Worm (Caenorhabditis elegans) whole organism, L1 larva: ENCODE measurements around the gene pig-1.

Experiments used
- ama-1 ChIP-seq: fragments of 150-350 bp; optimal IDR thresholded peaks from 2 replicates; lab custom pipeline; 2014
- blmp-1 ChIP-seq: fragments of 150-350 bp; optimal IDR thresholded peaks from 2 replicates; lab custom pipeline; 2014; ENCODE audit warnings: missing biosample characterization, missing genetic modification characterization
- ceh-82 ChIP-seq, 3 experiments: fragments of 150-350 bp in 1 of 3; sonication (generic microtip) in 2 of 3; optimal IDR thresholded peaks; 2 replicates each; lab custom pipeline; 2014 to 2017; ENCODE audit warnings: missing biosample characterization in 3 of 3, missing genetic modification characterization in 3 of 3
- ces-1 ChIP-seq: fragments of 150-350 bp; optimal IDR thresholded peaks from 2 replicates; lab custom pipeline; 2014; ENCODE audit warnings: missing biosample characterization, missing genetic modification reagents, missing genetic modification characterization
- efl-1 ChIP-seq, 4 experiments: fragments of 150-350 bp; optimal IDR thresholded peaks in 3 of 4; peaks in 1 of 4; 1 replicate in 1 of 4; 2 replicates in 3 of 4; lab custom pipeline; 2014; ENCODE audit warnings: missing biosample characterization in 2 of 4, missing genetic modification characterization in 2 of 4, missing genetic modification reagents in 2 of 4
- egl-13 ChIP-seq: sonication (generic microtip); optimal IDR thresholded peaks from 2 replicates; lab custom pipeline; 2016; ENCODE audit warnings: missing genotype, missing genetic modification reagents, missing genetic modification characterization, missing compliant biosample characterization
- elt-2 ChIP-seq: sonication (generic microtip); optimal IDR thresholded peaks from 2 replicates; lab custom pipeline; 2016; ENCODE audit warnings: missing genetic modification characterization, mild to moderate bottlenecking, inconsistent platforms, missing compliant biosample characterization, missing genetic modification reagents
- fkh-10 ChIP-seq: sonication (generic microtip); optimal IDR thresholded peaks from 2 replicates; lab custom pipeline; 2017; ENCODE audit warnings: missing biosample characterization, missing genetic modification reagents, missing genetic modification characterization
- fos-1 ChIP-seq: fragments of 150-350 bp; optimal IDR thresholded peaks from 2 replicates; lab custom pipeline; 2014; ENCODE audit warnings: missing biosample characterization, missing genetic modification characterization
- grh-1 ChIP-seq: fragments of 200-800 bp; sonication (Bioruptor generic); IDR thresholded peaks from 2 replicates; pipeline ENCODE4 v1.3.6; 2022; ENCODE audit warnings: missing genetic modification reagents, missing genetic modification characterization, missing compliant biosample characterization
- hpl-2 ChIP-seq: fragments of 150-350 bp; optimal IDR thresholded peaks from 2 replicates; lab custom pipeline; 2014; ENCODE audit warnings: missing biosample characterization, missing genetic modification reagents, missing genetic modification characterization
- jun-1 ChIP-seq: fragments of 150-350 bp; optimal IDR thresholded peaks from 2 replicates; lab custom pipeline; 2014; ENCODE audit warnings: missing biosample characterization, missing genetic modification reagents, missing genetic modification characterization
- lin-13 ChIP-seq: fragments of 150-350 bp; optimal IDR thresholded peaks from 2 replicates; lab custom pipeline; 2014; ENCODE audit warnings: missing biosample characterization, missing genetic modification reagents, missing genetic modification characterization
- lin-14 ChIP-seq: fragments of 200-800 bp; sonication (Bioruptor generic); optimal IDR thresholded peaks from 2 replicates; lab custom pipeline; 2018; ENCODE audit warnings: mild to moderate bottlenecking, missing genetic modification characterization, moderate library complexity, missing compliant biosample characterization
- lir-3 ChIP-seq: sonication (generic microtip); optimal IDR thresholded peaks from 2 replicates; lab custom pipeline; 2016; ENCODE audit warnings: mild to moderate bottlenecking, missing genetic modification characterization, moderate library complexity, missing compliant biosample characterization; ENCODE audit not compliant: poor library complexity
- lsy-2 ChIP-seq, 2 experiments: fragments of 150-350 bp; optimal IDR thresholded peaks; 2 replicates each; lab custom pipeline; 2014; ENCODE audit warnings: missing biosample characterization in 2 of 2, missing genetic modification characterization in 2 of 2
- mab-9 ChIP-seq: fragments of 200-800 bp; sonication (Bioruptor generic); IDR thresholded peaks from 2 replicates; pipeline ENCODE4 v1.3.6; 2022; ENCODE audit warnings: missing genetic modification reagents, missing genetic modification characterization, missing compliant biosample characterization
- mdl-1 ChIP-seq, 2 experiments: fragments of 150-350 bp; optimal IDR thresholded peaks; 2 replicates each; lab custom pipeline; 2014 to 2017; ENCODE audit warnings: missing biosample characterization in 2 of 2, missing genetic modification characterization in 2 of 2, inconsistent platforms in 1 of 2
- mep-1 ChIP-seq: fragments of 150-350 bp; optimal IDR thresholded peaks from 2 replicates; lab custom pipeline; 2014; ENCODE audit warnings: missing biosample characterization, missing genetic modification characterization
- nhr-47 ChIP-seq: sonication (generic microtip); optimal IDR thresholded peaks from 2 replicates; lab custom pipeline; 2016; ENCODE audit warnings: mild to moderate bottlenecking, missing genetic modification characterization, moderate library complexity, missing compliant biosample characterization
- nhr-76 ChIP-seq: sonication (generic microtip); optimal IDR thresholded peaks from 2 replicates; lab custom pipeline; 2017; ENCODE audit warnings: missing biosample characterization, missing genetic modification characterization
- nhr-77 ChIP-seq: fragments of 150-350 bp; optimal IDR thresholded peaks from 2 replicates; lab custom pipeline; 2014; ENCODE audit warnings: missing biosample characterization, missing genetic modification characterization
- nhr-85 ChIP-seq: sonication (generic microtip); peaks from one replicate; lab custom pipeline; 2016; ENCODE audit warnings: missing genetic modification characterization, inconsistent platforms, missing compliant biosample characterization
- pag-3 ChIP-seq: sonication (generic microtip); optimal IDR thresholded peaks from 2 replicates; lab custom pipeline; 2017; ENCODE audit warnings: missing genetic modification characterization, mild to moderate bottlenecking, missing compliant biosample characterization, antibody characterized with exemption, borderline replicate concordance; ENCODE audit not compliant: insufficient read depth
- rnt-1 ChIP-seq: sonication (generic microtip); optimal IDR thresholded peaks from 2 replicates; lab custom pipeline; 2016; ENCODE audit warnings: mild to moderate bottlenecking, missing genetic modification characterization, moderate library complexity, missing compliant biosample characterization
- snu-23 ChIP-seq: sonication (generic microtip); optimal IDR thresholded peaks from 2 replicates; lab custom pipeline; 2016; ENCODE audit warnings: missing genetic modification characterization, missing compliant biosample characterization
- sptf-1 ChIP-seq: fragments of 150-350 bp; optimal IDR thresholded peaks from 2 replicates; lab custom pipeline; 2014; ENCODE audit warnings: missing biosample characterization, missing genetic modification characterization
- sup-37 ChIP-seq: fragments of 200-800 bp; sonication (Bioruptor generic); optimal IDR thresholded peaks from 2 replicates; lab custom pipeline; 2018; ENCODE audit warnings: mild to moderate bottlenecking, missing genetic modification characterization, missing compliant biosample characterization
- swsn-7 ChIP-seq: sonication (generic microtip); optimal IDR thresholded peaks from 2 replicates; lab custom pipeline; 2016; ENCODE audit warnings: missing genetic modification characterization, missing compliant biosample characterization
- tbx-2 ChIP-seq: sonication (generic microtip); optimal IDR thresholded peaks from 2 replicates; lab custom pipeline; 2016; ENCODE audit warnings: missing genetic modification characterization, missing compliant biosample characterization
- unc-130 ChIP-seq: fragments of 150-350 bp; optimal IDR thresholded peaks from 2 replicates; lab custom pipeline; 2017; ENCODE audit warnings: missing biosample characterization, missing genetic modification characterization, inconsistent platforms
- unc-30 ChIP-seq: sonication (generic microtip); optimal IDR thresholded peaks from 2 replicates; lab custom pipeline; 2017; ENCODE audit warnings: missing biosample characterization, missing genetic modification characterization
- vab-15 ChIP-seq: sonication (generic microtip); optimal IDR thresholded peaks from 2 replicates; lab custom pipeline; 2017; ENCODE audit warnings: missing genotype, mild to moderate bottlenecking, missing genetic modification characterization, missing compliant biosample characterization
- xbp-1 ChIP-seq: sonication (generic microtip); optimal IDR thresholded peaks from 2 replicates; lab custom pipeline; 2016; ENCODE audit warnings: missing genetic modification characterization, missing compliant biosample characterization
- zag-1 ChIP-seq: fragments of 150-350 bp; optimal IDR thresholded peaks from 2 replicates; lab custom pipeline; 2014; ENCODE audit warnings: missing biosample characterization, missing genetic modification characterization
- ztf-11 ChIP-seq, 2 experiments: sonication (generic microtip); optimal IDR thresholded peaks; 2 replicates each; lab custom pipeline; 2016 to 2017; ENCODE audit warnings: missing genetic modification characterization in 2 of 2, missing biosample characterization in 1 of 2, missing compliant biosample characterization in 1 of 2

The pig-1 gene

ce11 chrIV:504495-504894 lies 14.8 kb downstream of the pig-1 start:
- TF ChIP-seq unc-30 (tag; lab: Kevin White, UChicago), result no peak
- no peak for TF ChIP-seq lir-3 (tag; lab: Kevin White, UChicago)

ce11 chrIV:497155-497554 lies 22.1 kb downstream of the pig-1 start:
- no peak for TF ChIP-seq ceh-82 (tag; optimal IDR thresholded peaks at IDR 0.05; lab: Kevin White, UChicago)
- peak; percentile 31 for TF ChIP-seq nhr-85
- no peak for TF ChIP-seq ces-1 (GFP tag; lab: Kevin White, UChicago)
- TF ChIP-seq vab-15 (tag; lab: Kevin White, UChicago), result no peak

- TF ChIP-seq lin-13 (GFP tag; lab: Kevin White, UChicago), result no peak
- TF ChIP-seq lin-14 (GFP tag; lab: Kevin White, UChicago), result no peak
- no peak for TF ChIP-seq rnt-1 (tag; lab: Kevin White, UChicago)
- no peak for TF ChIP-seq efl-1 (optimal IDR thresholded peaks at IDR 0.05; lab: Kevin White, UChicago)
- TF ChIP-seq efl-1 (GFP tag; optimal IDR thresholded peaks at IDR 0.05 in 1 of 2; lab: Kevin White, UChicago), result no peak
- TF ChIP-seq ztf-11 (tag; optimal IDR thresholded peaks at IDR 0.05; lab: Kevin White, UChicago), result no peak
- no peak for TF ChIP-seq nhr-76 (tag; lab: Kevin White, UChicago)
- no peak for TF ChIP-seq tbx-2 (tag; lab: Kevin White, UChicago)
- no peak for TF ChIP-seq fkh-10 (GFP tag; lab: Kevin White, UChicago)
- TF ChIP-seq nhr-77 (tag; lab: Kevin White, UChicago), result no peak
- no peak for TF ChIP-seq zag-1 (tag; lab: Kevin White, UChicago)
- TF ChIP-seq hpl-2, result no peak
- TF ChIP-seq mdl-1 (tag; optimal IDR thresholded peaks at IDR 0.05; lab: Kevin White, UChicago), result no peak
- TF ChIP-seq sup-37 (GFP tag; lab: Kevin White, UChicago), result no peak
- TF ChIP-seq lsy-2 (tag; optimal IDR thresholded peaks at IDR 0.05; lab: Kevin White, UChicago), result no peak
- TF ChIP-seq fos-1 (tag; lab: Kevin White, UChicago), result no peak
- no peak for TF ChIP-seq sptf-1 (tag; lab: Kevin White, UChicago)
- TF ChIP-seq egl-13 (tag; lab: Kevin White, UChicago), result no peak
Observed at ce11 chrIV:484768-485167, 34.5 kb downstream of the pig-1 start.

- no peak for TF ChIP-seq mab-9 (GFP tag; lab: Robert Waterston, UW)
- TF ChIP-seq unc-130, result no peak
- TF ChIP-seq pag-3 (tag; lab: Kevin White, UChicago), result no peak
- TF ChIP-seq nhr-47 (tag; lab: Kevin White, UChicago), result no peak
- no peak for TF ChIP-seq ama-1 (lab: Kevin White, UChicago)
- TF ChIP-seq blmp-1 (tag; lab: Kevin White, UChicago), result no peak
- TF ChIP-seq elt-2 (tag; lab: Kevin White, UChicago), result no peak
- TF ChIP-seq snu-23, result no peak
- TF ChIP-seq nhr-85, result no peak
- no peak for TF ChIP-seq jun-1 (tag; lab: Kevin White, UChicago)
- no peak for TF ChIP-seq efl-1 (optimal IDR thresholded peaks at IDR 0.05; lab: Kevin White, UChicago)
- TF ChIP-seq efl-1 (GFP tag; optimal IDR thresholded peaks at IDR 0.05 in 1 of 2; lab: Kevin White, UChicago), result no peak
- TF ChIP-seq swsn-7 (tag; lab: Kevin White, UChicago), result no peak
- TF ChIP-seq mep-1 (tag; lab: Kevin White, UChicago), result no peak
- no peak for TF ChIP-seq nhr-77 (tag; lab: Kevin White, UChicago)
- no peak for TF ChIP-seq xbp-1 (tag; lab: Kevin White, UChicago)
- TF ChIP-seq lsy-2 (tag; optimal IDR thresholded peaks at IDR 0.05; lab: Kevin White, UChicago), result no peak
- no peak for TF ChIP-seq grh-1 (GFP tag; lab: Robert Waterston, UW)
Observed at ce11 chrIV:484004-484403, 35.3 kb downstream of the pig-1 start.
